Fruit fly (Drosophila melanogaster) whole organism, prepupa: Measurements from ENCODE around the gene Ork1.

ENCODE experiments used
- Blimp-1 ChIP-seq: fragments of 200-800 bp; sonication (Bioruptor generic); optimal IDR thresholded peaks from 3 replicates; lab custom pipeline; 2017; ENCODE audit warnings: missing biosample characterization, missing genetic modification characterization, mild to moderate bottlenecking, moderate library complexity, missing genetic modification reagents
- CG10631 ChIP-seq: fragments of 200-800 bp; sonication (Bioruptor generic); optimal IDR thresholded peaks from 2 replicates; lab custom pipeline; 2016; ENCODE audit warnings: missing biosample characterization, missing genetic modification characterization
- CG10669 ChIP-seq: fragments of 200-800 bp; sonication (Bioruptor generic); optimal IDR thresholded peaks from 3 replicates; lab custom pipeline; 2018; ENCODE audit warnings: missing biosample characterization, mild to moderate bottlenecking, missing genetic modification characterization, moderate library complexity
- CG11294 ChIP-seq: fragments of 200-800 bp; sonication (Bioruptor generic); IDR thresholded peaks from 2 replicates; pipeline ENCODE4 v1.3.6; 2022; ENCODE audit warnings: missing biosample characterization, missing genetic modification characterization
- CG11762 ChIP-seq: fragments of 200-800 bp; sonication (Bioruptor generic); optimal IDR thresholded peaks from 3 replicates; lab custom pipeline; 2016; ENCODE audit warnings: missing biosample characterization, missing genetic modification characterization; ENCODE audit not compliant: insufficient read depth
- CG11902 ChIP-seq: fragments of 200-800 bp; sonication (Bioruptor generic); optimal IDR thresholded peaks from 3 replicates; lab custom pipeline; 2016; ENCODE audit warnings: missing biosample characterization, missing genetic modification characterization
- CG15336 ChIP-seq: fragments of 200-800 bp; sonication (Bioruptor generic); IDR thresholded peaks from 2 replicates; pipeline ENCODE4 v1.3.6; 2022; ENCODE audit warnings: missing biosample characterization, missing genetic modification characterization
- CG1621 ChIP-seq: fragments of 200-800 bp; sonication (Bioruptor generic); optimal IDR thresholded peaks from 3 replicates; lab custom pipeline; 2018; ENCODE audit warnings: missing biosample characterization, mild to moderate bottlenecking, missing genetic modification characterization
- CG16779 ChIP-seq: fragments of 200-800 bp; sonication (Bioruptor generic); optimal IDR thresholded peaks from 3 replicates; lab custom pipeline; 2017; ENCODE audit warnings: missing biosample characterization, mild to moderate bottlenecking, missing genetic modification characterization
- CG3032 ChIP-seq: fragments of 200-800 bp; optimal IDR thresholded peaks from 2 replicates; lab custom pipeline; 2019; ENCODE audit warnings: missing biosample characterization, mild to moderate bottlenecking, missing genetic modification characterization, moderate library complexity
- CG31627 ChIP-seq: fragments of 200-800 bp; sonication (Bioruptor generic); optimal IDR thresholded peaks from 3 replicates; lab custom pipeline; 2016; ENCODE audit warnings: missing biosample characterization, missing genetic modification characterization
- CG32006 ChIP-seq: fragments of 200-800 bp; sonication (Bioruptor generic); optimal IDR thresholded peaks from 3 replicates; lab custom pipeline; 2017; ENCODE audit warnings: missing biosample characterization, mild to moderate bottlenecking, missing genetic modification characterization
- CG3919 ChIP-seq: fragments of 200-800 bp; sonication (Bioruptor generic); optimal IDR thresholded peaks from 3 replicates; lab custom pipeline; 2016; ENCODE audit warnings: missing biosample characterization, missing genetic modification characterization
- CG4318 ChIP-seq: fragments of 200-800 bp; sonication (Bioruptor generic); optimal IDR thresholded peaks from 3 replicates; lab custom pipeline; 2017; ENCODE audit warnings: missing biosample characterization, mild to moderate bottlenecking, missing genetic modification characterization
- CG6163 ChIP-seq: fragments of 200-800 bp; sonication (Bioruptor generic); IDR thresholded peaks from 3 replicates; pipeline ENCODE4 v1.3.6; 2022; ENCODE audit warnings: missing biosample characterization, missing genetic modification characterization
- CG6276 ChIP-seq: fragments of 200-800 bp; sonication (Bioruptor generic); optimal IDR thresholded peaks from 2 replicates; lab custom pipeline; 2017; ENCODE audit warnings: missing biosample characterization, mild to moderate bottlenecking, missing genetic modification characterization
- CG6792 ChIP-seq: fragments of 200-800 bp; sonication (Bioruptor generic); optimal IDR thresholded peaks from 3 replicates; lab custom pipeline; 2016; ENCODE audit warnings: missing biosample characterization, missing genetic modification characterization
- CG7368 ChIP-seq: fragments of 200-800 bp; sonication (Bioruptor generic); optimal IDR thresholded peaks from 3 replicates; lab custom pipeline; 2016; ENCODE audit warnings: missing biosample characterization, missing genetic modification characterization
- CG8119 ChIP-seq: fragments of 200-800 bp; sonication (Bioruptor generic); IDR thresholded peaks from 3 replicates; pipeline ENCODE4 v1.3.6; 2022; ENCODE audit warnings: missing biosample characterization, missing genetic modification characterization
- CG8319 ChIP-seq: fragments of 200-800 bp; sonication (Bioruptor generic); optimal IDR thresholded peaks from 3 replicates; lab custom pipeline; 2016; ENCODE audit warnings: missing biosample characterization, missing genetic modification characterization
- CG8632 ChIP-seq: fragments of 200-800 bp; sonication (Bioruptor generic); optimal IDR thresholded peaks from 3 replicates; lab custom pipeline; 2016; ENCODE audit warnings: missing biosample characterization, missing genetic modification characterization
- CG9139 ChIP-seq: fragments of 200-800 bp; sonication (Bioruptor generic); optimal IDR thresholded peaks from 3 replicates; lab custom pipeline; 2017; ENCODE audit warnings: missing biosample characterization, mild to moderate bottlenecking, missing genetic modification characterization
- Eip78C ChIP-seq: fragments of 200-800 bp; sonication (Bioruptor generic); peaks from one replicate; lab custom pipeline; 2016; ENCODE audit warnings: missing biosample characterization, missing genetic modification characterization
- Eip93F ChIP-seq: fragments of 200-800 bp; sonication (Bioruptor generic); optimal IDR thresholded peaks from 2 replicates; lab custom pipeline; 2016; ENCODE audit warnings: missing biosample characterization, mild to moderate bottlenecking, missing genetic modification characterization
- Ets21C ChIP-seq: fragments of 200-800 bp; sonication (Bioruptor generic); optimal IDR thresholded peaks from 3 replicates; lab custom pipeline; 2016; ENCODE audit warnings: missing biosample characterization, missing genetic modification characterization
- Hr38 ChIP-seq: sonication (Bioruptor generic); optimal IDR thresholded peaks from 2 replicates; lab custom pipeline; 2016; ENCODE audit warnings: missing biosample characterization, missing genetic modification characterization
- Hr4 ChIP-seq: fragments of 200-800 bp; sonication (Bioruptor generic); optimal IDR thresholded peaks from 3 replicates; lab custom pipeline; 2016; ENCODE audit warnings: missing biosample characterization, missing genetic modification characterization
- Lpt ChIP-seq: fragments of 200-800 bp; sonication (Bioruptor generic); optimal IDR thresholded peaks from 3 replicates; lab custom pipeline; 2016; ENCODE audit warnings: missing biosample characterization, missing genetic modification characterization
- Met ChIP-seq: fragments of 200-800 bp; sonication (Bioruptor generic); optimal IDR thresholded peaks from 3 replicates; lab custom pipeline; 2016; ENCODE audit warnings: missing biosample characterization, missing genetic modification characterization
- OdsH ChIP-seq: fragments of 200-800 bp; sonication (Bioruptor generic); optimal IDR thresholded peaks from 3 replicates; lab custom pipeline; 2016; ENCODE audit warnings: missing biosample characterization, missing genetic modification characterization
- Smox ChIP-seq: fragments of 200-800 bp; sonication (Bioruptor generic); optimal IDR thresholded peaks from 3 replicates; lab custom pipeline; 2016; ENCODE audit warnings: missing biosample characterization, missing genetic modification characterization
- Sox102F ChIP-seq: fragments of 200-800 bp; sonication (Bioruptor generic); optimal IDR thresholded peaks from 2 replicates; lab custom pipeline; 2016; ENCODE audit warnings: missing biosample characterization, mild to moderate bottlenecking, missing genetic modification characterization
- Sox14 ChIP-seq: fragments of 200-800 bp; sonication (Bioruptor generic); optimal IDR thresholded peaks from 3 replicates; lab custom pipeline; 2016; ENCODE audit warnings: missing biosample characterization, missing genetic modification characterization
- Sox15 ChIP-seq: fragments of 200-800 bp; sonication (Bioruptor generic); optimal IDR thresholded peaks from 3 replicates; lab custom pipeline; 2016; ENCODE audit warnings: missing biosample characterization, missing genetic modification characterization
- achi ChIP-seq: fragments of 200-800 bp; sonication (Bioruptor generic); optimal IDR thresholded peaks from 3 replicates; lab custom pipeline; 2016; ENCODE audit warnings: missing biosample characterization, missing genetic modification characterization
- acj6 ChIP-seq: fragments of 200-800 bp; sonication (Bioruptor generic); optimal IDR thresholded peaks from 3 replicates; lab custom pipeline; 2016; ENCODE audit warnings: missing biosample characterization, missing genetic modification characterization
- cyc ChIP-seq: fragments of 200-800 bp; sonication (Bioruptor generic); optimal IDR thresholded peaks from 3 replicates; lab custom pipeline; 2016; ENCODE audit warnings: missing biosample characterization, missing genetic modification characterization
- dac ChIP-seq: fragments of 200-800 bp; sonication (Bioruptor generic); optimal IDR thresholded peaks from 2 replicates; lab custom pipeline; 2017; ENCODE audit warnings: missing biosample characterization, mild to moderate bottlenecking, missing genetic modification characterization
- dsx ChIP-seq: fragments of 200-800 bp; optimal IDR thresholded peaks from 3 replicates; lab custom pipeline; 2019; ENCODE audit warnings: missing biosample characterization, mild to moderate bottlenecking, missing genetic modification characterization, moderate library complexity; ENCODE audit not compliant: poor library complexity, severe bottlenecking
- eg ChIP-seq: fragments of 200-800 bp; sonication (Bioruptor generic); IDR thresholded peaks from 3 replicates; pipeline ENCODE4 v1.3.6; 2022; ENCODE audit warnings: missing biosample characterization, missing genetic modification characterization
- fd59A ChIP-seq: fragments of 200-800 bp; sonication (Bioruptor generic); optimal IDR thresholded peaks from 2 replicates; lab custom pipeline; 2017; ENCODE audit warnings: missing biosample characterization, mild to moderate bottlenecking, missing genetic modification characterization, missing genetic modification reagents
- fd85E ChIP-seq: fragments of 200-800 bp; sonication (Bioruptor generic); optimal IDR thresholded peaks from 3 replicates; lab custom pipeline; 2016; ENCODE audit warnings: missing biosample characterization, missing genetic modification characterization
- lz ChIP-seq: fragments of 200-800 bp; sonication (Bioruptor generic); optimal IDR thresholded peaks from 3 replicates; lab custom pipeline; 2016; ENCODE audit warnings: missing biosample characterization, missing genetic modification characterization
- net ChIP-seq: fragments of 200-800 bp; sonication (Bioruptor generic); optimal IDR thresholded peaks from 3 replicates; lab custom pipeline; 2016; ENCODE audit warnings: missing biosample characterization, missing genetic modification characterization
- pdm3 ChIP-seq: fragments of 200-800 bp; sonication (Bioruptor generic); optimal IDR thresholded peaks from 3 replicates; lab custom pipeline; 2016; ENCODE audit warnings: missing biosample characterization, missing genetic modification characterization
- salr ChIP-seq, 2 experiments: fragments of 200-800 bp; sonication (Bioruptor generic); optimal IDR thresholded peaks; 3 replicates each; lab custom pipeline; 2016 to 2018; ENCODE audit warnings: missing biosample characterization in 2 of 2, missing genetic modification characterization in 2 of 2, mild to moderate bottlenecking in 1 of 2
- spab ChIP-seq: fragments of 200-800 bp; sonication (Bioruptor generic); optimal IDR thresholded peaks from 2 replicates; lab custom pipeline; 2017; ENCODE audit warnings: missing biosample characterization, mild to moderate bottlenecking, missing genetic modification characterization, missing genetic modification reagents
- ss ChIP-seq, 2 experiments: fragments of 200-800 bp; sonication (Bioruptor generic); optimal IDR thresholded peaks; 2 replicates in 1 of 2; 3 replicates in 1 of 2; lab custom pipeline; 2017 to 2018; ENCODE audit warnings: mild to moderate bottlenecking in 2 of 2, missing biosample characterization in 2 of 2, missing genetic modification characterization in 2 of 2, moderate library complexity in 1 of 2
- svp ChIP-seq: fragments of 200-800 bp; sonication (Bioruptor generic); peaks from one replicate; lab custom pipeline; 2016; ENCODE audit warnings: missing biosample characterization, missing genetic modification characterization
- topi ChIP-seq: fragments of 200-800 bp; sonication (Bioruptor generic); optimal IDR thresholded peaks from 3 replicates; lab custom pipeline; 2016; ENCODE audit warnings: missing biosample characterization, missing genetic modification characterization
- vri ChIP-seq: fragments of 200-800 bp; sonication (Bioruptor generic); optimal IDR thresholded peaks from 3 replicates; lab custom pipeline; 2016; ENCODE audit warnings: missing biosample characterization, mild to moderate bottlenecking, missing genetic modification characterization

Gene Ork1

DNA sequence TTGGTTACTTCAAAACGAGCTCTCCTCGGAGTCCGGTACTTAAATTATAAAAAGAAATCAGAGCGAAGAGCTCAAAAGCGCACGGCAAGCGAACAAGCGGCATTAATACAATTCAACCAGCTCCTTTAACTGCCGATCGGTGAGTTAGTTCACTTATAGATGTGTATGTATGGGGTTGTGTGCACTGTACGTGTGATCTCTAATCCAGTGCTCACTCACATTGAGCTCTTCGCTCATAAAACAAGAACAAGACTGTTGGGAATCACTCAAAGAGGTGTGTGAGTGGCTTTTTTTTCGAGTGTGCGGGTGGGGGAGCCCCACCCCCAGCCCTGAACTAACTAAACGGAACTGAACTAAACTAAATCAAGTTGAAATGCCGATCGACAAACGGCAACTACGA, at the start of gene Ork1:
Gene Ork1 (minus strand): TSS at position 101 of the 400 bp plus-strand sequence.
- TF ChIP-seq CG31627: no peak

DNA sequence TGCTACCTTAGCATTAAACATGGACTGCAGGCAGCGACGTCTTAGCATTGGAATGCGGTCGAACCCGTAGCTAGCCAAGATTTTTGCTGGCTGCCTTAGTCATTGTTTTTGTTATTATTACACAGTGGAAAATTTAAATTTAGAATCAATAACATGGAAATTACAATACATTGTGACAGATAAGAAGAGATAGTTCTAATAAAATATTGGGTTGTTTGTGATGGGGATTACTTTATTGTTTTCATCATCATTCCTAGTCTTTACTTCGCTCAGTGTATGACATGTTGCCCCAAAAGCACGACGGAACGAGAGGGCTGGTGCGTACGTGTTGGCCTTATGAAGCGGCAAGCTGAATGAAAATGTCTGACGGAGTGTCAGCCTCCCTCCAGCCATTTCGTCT, 45.5 kb upstream of the Ork1 start:
- TF ChIP-seq Eip78C (peak; percentile 95), CG4318 (GFP tag; lab: Kevin White, UChicago) (peak; percentile 73), Eip93F (no peak), CG11762 (peak; percentile 78), achi (peak; percentile 86), cyc (GFP tag; lab: Kevin White, UChicago) (peak; percentile 51), acj6 (GFP tag; lab: Kevin White, UChicago) (peak; percentile 85), pdm3 (GFP tag; lab: Kevin White, UChicago) (peak; percentile 88), CG10631 (GFP tag; lab: Kevin White, UChicago) (peak; percentile 88), net (GFP tag; lab: Kevin White, UChicago) (peak; percentile 87), CG10669 (GFP tag; lab: Kevin White, UChicago) (peak; percentile 88), Sox14 (GFP tag; lab: Kevin White, UChicago) (peak; percentile 70), CG32006 (peak; percentile 87), Sox102F (peak; percentile 56), dac (GFP tag; lab: Kevin White, UChicago) (peak; percentile 68), CG6276 (GFP tag; lab: Kevin White, UChicago) (peak; percentile 83), salr (GFP tag; optimal IDR thresholded peaks at IDR 0.05; lab: Kevin White, UChicago) (peak; percentile 75 to 78), CG8319 (GFP tag; lab: Kevin White, UChicago) (peak; percentile 62), OdsH (GFP tag; lab: Kevin White, UChicago) (peak; percentile 86), CG3032 (peak; percentile 88), fd59A (GFP tag; lab: Kevin White, UChicago) (peak; percentile 80), CG3919 (GFP tag; lab: Kevin White, UChicago) (peak; percentile 90), CG15336 (GFP tag; lab: Robert Waterston, UW) (peak; percentile 90), CG8119 (GFP tag; lab: Robert Waterston, UW) (peak; percentile 88), Smox (GFP tag; lab: Kevin White, UChicago) (peak; percentile 43), Lpt (peak; percentile 80), CG9139 (GFP tag; lab: Kevin White, UChicago) (peak; percentile 81), Hr38 (GFP tag; lab: Kevin White, UChicago) (no peak), CG11294 (peak; percentile 73), CG11902 (GFP tag; lab: Kevin White, UChicago) (peak; percentile 65), CG6792 (GFP tag; lab: Kevin White, UChicago) (peak; percentile 82), CG16779 (tag; lab: Kevin White, UChicago) (peak; percentile 71), Blimp-1 (GFP tag; lab: Kevin White, UChicago) (no peak), Sox15 (GFP tag; lab: Kevin White, UChicago) (peak; percentile 54), fd85E (GFP tag; lab: Kevin White, UChicago) (peak; percentile 50), Ets21C (GFP tag; lab: Kevin White, UChicago) (peak; percentile 25), dsx (peak; percentile 87), Hr4 (peak; percentile 80), Met (GFP tag; lab: Kevin White, UChicago) (peak; percentile 68), vri (peak; percentile 3), spab (GFP tag; lab: Kevin White, UChicago) (peak; percentile 86), eg (peak; percentile 94), CG7368 (GFP tag; lab: Kevin White, UChicago) (peak; percentile 83), CG6163 (GFP tag; lab: Robert Waterston, UW) (peak; percentile 93), svp (peak; percentile 73), ss (GFP tag; optimal IDR thresholded peaks at IDR 0.05; lab: Kevin White, UChicago) (peak; percentile 87 to 88), lz (GFP tag; lab: Kevin White, UChicago) (peak; percentile 52), topi (GFP tag; lab: Kevin White, UChicago) (peak; percentile 69), CG1621 (tag; lab: Kevin White, UChicago) (peak; percentile 88), CG8632 (GFP tag; lab: Kevin White, UChicago) (peak; percentile 83)
